Worm (Caenorhabditis elegans) whole organism, L2 larva: ENCODE data around the gene fbxa-210.

Source experiments
- ZK546.5 ChIP-seq: sonication (generic microtip); optimal IDR thresholded peaks from 2 replicates; lab custom pipeline; 2017; ENCODE audit warnings: missing biosample characterization, missing genetic modification characterization
- ceh-82 ChIP-seq: fragments of 150-350 bp; optimal IDR thresholded peaks from 2 replicates; lab custom pipeline; 2014; ENCODE audit warnings: missing biosample characterization, missing genetic modification characterization
- dmd-4 ChIP-seq: sonication (generic microtip); optimal IDR thresholded peaks from 2 replicates; lab custom pipeline; 2017; ENCODE audit warnings: missing biosample characterization, missing genetic modification characterization
- lin-13 ChIP-seq: fragments of 150-350 bp; optimal IDR thresholded peaks from 2 replicates; lab custom pipeline; 2014; ENCODE audit warnings: missing biosample characterization, missing genetic modification reagents, missing genetic modification characterization
- nhr-237 ChIP-seq: fragments of 150-350 bp; optimal IDR thresholded peaks from 2 replicates; lab custom pipeline; 2014; ENCODE audit warnings: missing biosample characterization, missing genetic modification characterization
- nhr-77 ChIP-seq: fragments of 150-350 bp; optimal IDR thresholded peaks from 2 replicates; lab custom pipeline; 2014; ENCODE audit warnings: missing biosample characterization, missing genetic modification characterization
- skn-1 ChIP-seq: sonication (generic microtip); optimal IDR thresholded peaks from 2 replicates; lab custom pipeline; 2017; ENCODE audit warnings: missing biosample characterization, missing genetic modification characterization

- no peak for TF ChIP-seq nhr-77 (tag; lab: Kevin White, UChicago)
- no peak for TF ChIP-seq skn-1 (tag; lab: Kevin White, UChicago)
- TF ChIP-seq ceh-82: no peak
- no peak for TF ChIP-seq ZK546.5 (tag; lab: Kevin White, UChicago)
- no peak for TF ChIP-seq lin-13 (GFP tag; lab: Kevin White, UChicago)
- TF ChIP-seq nhr-237: no peak
- TF ChIP-seq dmd-4 (tag; lab: Kevin White, UChicago): no peak
These were observed 46.4 kb downstream of the fbxa-210 start, which contains the start of gene C14A6.8 for ce11 chrV:18171568-18171967.
